Fruit fly (Drosophila melanogaster): Measurements from ENCODE around the gene CG6171.

CG6171 gene

dm6 chr3R:15319912-15320746, 43.5 kb downstream of the CG6171 start, which contains the start of the genes CG6276 and CG44040 (continued):
- TF ChIP-seq CHES-1-like (GFP tag; optimal IDR thresholded peaks at IDR 0.05) (peak; percentile 30), Med (GFP tag) (peak; percentile 94), CG18011 (GFP tag; optimal IDR thresholded peaks at IDR 0.05) (no peak), gt (GFP tag; IDR thresholded peaks at IDR 0.05) (no peak), CG11695 (GFP tag; IDR thresholded peaks at IDR 0.05) (peak; percentile 6; the same call in 1 of the 3 replicates), CG15269 (tag; optimal IDR thresholded peaks at IDR 0.05) (peak; percentile 35), ATbp (GFP tag; optimal IDR thresholded peaks at IDR 0.05) (peak; percentile 36), klu (GFP tag; IDR thresholded peaks at IDR 0.05) (0 out of 2 replicates have a peak, but pooled peaks have one; percentile 14), Dref (GFP tag; IDR thresholded peaks at IDR 0.05) (no peak), chinmo (GFP tag; IDR thresholded peaks at IDR 0.05; ENCODE audit: partially characterized antibody) (no peak), abd-A (tag; optimal IDR thresholded peaks at IDR 0.05) (no peak), hkb (optimal IDR thresholded peaks at IDR 0.05) (peak; percentile 1), hkb (GFP tag; IDR thresholded peaks at IDR 0.05) (peak; percentile 52; the same call in 1 of the 2 replicates), hbn (GFP tag; IDR thresholded peaks at IDR 0.05; ENCODE audit: partially characterized antibody) (no peak), CG15696 (tag; optimal IDR thresholded peaks at IDR 0.05) (peak; percentile 16), dm (GFP tag; optimal IDR thresholded peaks at IDR 0.05) (no peak), ind (GFP tag; optimal IDR thresholded peaks at IDR 0.05) (peak; percentile 29), sob (GFP tag; IDR thresholded peaks at IDR 0.05) (peak; percentile 56), CG12391 (tag; optimal IDR thresholded peaks at IDR 0.05) (peak; percentile 49), CG9727 (GFP tag; optimal IDR thresholded peaks at IDR 0.05) (peak; percentile 51), CG3726 (GFP tag; IDR thresholded peaks at IDR 0.05) (no peak), ftz-f1 (GFP tag; optimal IDR thresholded peaks at IDR 0.05) (no peak), CG13775 (GFP tag; optimal IDR thresholded peaks at IDR 0.05) (peak; percentile 48), nau (GFP tag; optimal IDR thresholded peaks at IDR 0.05) (no peak), CG10543 (GFP tag; optimal IDR thresholded peaks at IDR 0.05) (peak; percentile 69), CG30431 (GFP tag; optimal IDR thresholded peaks at IDR 0.05) (peak; percentile 5), Gug (GFP tag; IDR thresholded peaks at IDR 0.05) (peak; percentile 19; the same call in 1 of the 4 replicates), CG9437 (GFP tag; optimal IDR thresholded peaks at IDR 0.05) (peak; percentile 51), CG4328 (GFP tag; optimal IDR thresholded peaks at IDR 0.05) (no peak), CG2875 (GFP tag; optimal IDR thresholded peaks at IDR 0.05) (peak; percentile 14), CG4730 (GFP tag; IDR thresholded peaks at IDR 0.05) (no peak), pum (GFP tag; optimal IDR thresholded peaks at IDR 0.05) (peak; percentile 33), Atf6 (GFP tag; IDR thresholded peaks at IDR 0.05) (peak; percentile 62; the same call in 1 of the 2 replicates), Fer1 (GFP tag; optimal IDR thresholded peaks at IDR 0.05) (peak; percentile 55), CG11398 (GFP tag; optimal IDR thresholded peaks at IDR 0.05) (peak; percentile 31), lab (GFP tag; optimal IDR thresholded peaks at IDR 0.05) (peak; percentile 76), cas (GFP tag; IDR thresholded peaks at IDR 0.05) (no peak), fu2 (GFP tag; optimal IDR thresholded peaks at IDR 0.05) (no peak), repo (GFP tag; optimal IDR thresholded peaks at IDR 0.05) (no peak), Usf (GFP tag; optimal IDR thresholded peaks at IDR 0.05) (peak; percentile 11), CG11723 (GFP tag; optimal IDR thresholded peaks at IDR 0.05) (peak; percentile 22), esg (GFP tag; conservative IDR thresholded peaks at IDR 0.05) (peak; percentile 22; the same call in 1 of the 2 replicates), Fer3 (tag; optimal IDR thresholded peaks at IDR 0.05) (peak; percentile 61), CG13624 (GFP tag; optimal IDR thresholded peaks at IDR 0.05) (peak; percentile 73), sens (GFP tag) (peak; percentile 88), dan (GFP tag; IDR thresholded peaks at IDR 0.05) (no peak), CG8765 (GFP tag; IDR thresholded peaks at IDR 0.05) (no peak; the same call in 1 of the 2 replicates), CG2712 (tag; optimal IDR thresholded peaks at IDR 0.05) (peak; percentile 53), dati (GFP tag; IDR thresholded peaks at IDR 0.05) (0 out of 2 replicates have a peak, but pooled peaks have one; percentile 15)

Measured in whole organism, embryonic.